Worm (Caenorhabditis elegans) whole organism, L1 larva: Measurements from ENCODE around the gene Y119D3B.12.
A peak's percentile ranks its signal among the peaks of the same experiment; 100 is the strongest.

Source experiments
- C04F5.9 ChIP-seq: sonication (generic microtip); optimal IDR thresholded peaks from 2 replicates; lab custom pipeline; 2016; ENCODE audit warnings: missing genetic modification characterization, missing compliant biosample characterization
- C34B4.2 ChIP-seq: sonication (generic microtip); optimal IDR thresholded peaks from 2 replicates; lab custom pipeline; 2017; ENCODE audit warnings: mild to moderate bottlenecking, missing genetic modification characterization, missing compliant biosample characterization
- aly-2 ChIP-seq: fragments of 150-350 bp; optimal IDR thresholded peaks from 2 replicates; lab custom pipeline; 2014; ENCODE audit warnings: missing biosample characterization, missing genetic modification characterization
- ama-1 ChIP-seq: fragments of 150-350 bp; optimal IDR thresholded peaks from 2 replicates; lab custom pipeline; 2014
- ceh-63 ChIP-seq: fragments of 200-800 bp; sonication (Bioruptor generic); optimal IDR thresholded peaks from 2 replicates; lab custom pipeline; 2018; ENCODE audit warnings: mild to moderate bottlenecking, missing genetic modification characterization, missing compliant biosample characterization
- ceh-8 ChIP-seq: fragments of 200-800 bp; sonication (Bioruptor generic); optimal IDR thresholded peaks from 2 replicates; lab custom pipeline; 2018; ENCODE audit warnings: mild to moderate bottlenecking, missing genetic modification characterization, moderate library complexity, missing compliant biosample characterization
- ceh-82 ChIP-seq, 3 experiments: fragments of 150-350 bp in 1 of 3; sonication (generic microtip) in 2 of 3; optimal IDR thresholded peaks; 2 replicates each; lab custom pipeline; 2014 to 2017; ENCODE audit warnings: missing biosample characterization in 3 of 3, missing genetic modification characterization in 3 of 3
- ceh-88 ChIP-seq: fragments of 200-800 bp; sonication (Bioruptor generic); IDR thresholded peaks from 2 replicates; pipeline ENCODE4 v1.3.6; 2022; ENCODE audit warnings: missing genetic modification characterization, missing compliant biosample characterization
- dpl-1 ChIP-seq, 3 experiments: fragments of 150-350 bp in 2 of 3; sonication (generic microtip) in 1 of 3; optimal IDR thresholded peaks; 2 replicates each; lab custom pipeline; 2014 to 2017; ENCODE audit warnings: missing biosample characterization in 3 of 3, missing genetic modification characterization in 3 of 3, missing genetic modification reagents in 3 of 3
- dsc-1 ChIP-seq: sonication (generic microtip); optimal IDR thresholded peaks from 2 replicates; lab custom pipeline; 2016; ENCODE audit warnings: mild to moderate bottlenecking, missing genetic modification characterization, missing compliant biosample characterization
- efl-1 ChIP-seq, 4 experiments: fragments of 150-350 bp; optimal IDR thresholded peaks in 3 of 4; peaks in 1 of 4; 1 replicate in 1 of 4; 2 replicates in 3 of 4; lab custom pipeline; 2014; ENCODE audit warnings: missing biosample characterization in 2 of 4, missing genetic modification characterization in 2 of 4, missing genetic modification reagents in 2 of 4
- efl-3 ChIP-seq: fragments of 200-800 bp; sonication (Bioruptor generic); optimal IDR thresholded peaks from 2 replicates; lab custom pipeline; 2018; ENCODE audit warnings: mild to moderate bottlenecking, missing genetic modification characterization, missing compliant biosample characterization
- elt-2 ChIP-seq: sonication (generic microtip); optimal IDR thresholded peaks from 2 replicates; lab custom pipeline; 2016; ENCODE audit warnings: missing genetic modification characterization, mild to moderate bottlenecking, inconsistent platforms, missing compliant biosample characterization, missing genetic modification reagents
- elt-3 ChIP-seq, 6 experiments: fragments of 150-350 bp in 1 of 6; sonication (generic microtip); optimal IDR thresholded peaks; 2 replicates each; lab custom pipeline; 2017 to 2018; ENCODE audit warnings: missing biosample characterization in 6 of 6, missing genetic modification characterization in 6 of 6, inconsistent platforms in 1 of 6
- ets-5 ChIP-seq: fragments of 200-800 bp; sonication (Bioruptor generic); IDR thresholded peaks from 2 replicates; pipeline ENCODE4 v1.3.6; 2022; ENCODE audit warnings: missing genetic modification characterization, missing compliant biosample characterization
- fkh-10 ChIP-seq: sonication (generic microtip); optimal IDR thresholded peaks from 2 replicates; lab custom pipeline; 2017; ENCODE audit warnings: missing biosample characterization, missing genetic modification reagents, missing genetic modification characterization
- fkh-4 ChIP-seq: sonication (generic microtip); optimal IDR thresholded peaks from 2 replicates; lab custom pipeline; 2016; ENCODE audit warnings: missing compliant biosample characterization, missing genetic modification characterization, borderline replicate concordance
- grh-1 ChIP-seq: fragments of 200-800 bp; sonication (Bioruptor generic); IDR thresholded peaks from 2 replicates; pipeline ENCODE4 v1.3.6; 2022; ENCODE audit warnings: missing genetic modification reagents, missing genetic modification characterization, missing compliant biosample characterization
- hlh-4 ChIP-seq: sonication (generic microtip); optimal IDR thresholded peaks from 2 replicates; lab custom pipeline; 2016; ENCODE audit warnings: mild to moderate bottlenecking, missing genetic modification characterization, missing compliant biosample characterization
- isw-1 ChIP-seq: fragments of 200-800 bp; sonication (Bioruptor generic); IDR thresholded peaks from 2 replicates; pipeline ENCODE4 v1.3.6; 2022; ENCODE audit warnings: missing genetic modification characterization, missing compliant biosample characterization
- jun-1 ChIP-seq: fragments of 150-350 bp; optimal IDR thresholded peaks from 2 replicates; lab custom pipeline; 2014; ENCODE audit warnings: missing biosample characterization, missing genetic modification reagents, missing genetic modification characterization
- lin-13 ChIP-seq: fragments of 150-350 bp; optimal IDR thresholded peaks from 2 replicates; lab custom pipeline; 2014; ENCODE audit warnings: missing biosample characterization, missing genetic modification reagents, missing genetic modification characterization
- lsy-2 ChIP-seq, 2 experiments: fragments of 150-350 bp; optimal IDR thresholded peaks; 2 replicates each; lab custom pipeline; 2014; ENCODE audit warnings: missing biosample characterization in 2 of 2, missing genetic modification characterization in 2 of 2
- mab-9 ChIP-seq: fragments of 200-800 bp; sonication (Bioruptor generic); IDR thresholded peaks from 2 replicates; pipeline ENCODE4 v1.3.6; 2022; ENCODE audit warnings: missing genetic modification reagents, missing genetic modification characterization, missing compliant biosample characterization
- mdl-1 ChIP-seq, 2 experiments: fragments of 150-350 bp; optimal IDR thresholded peaks; 2 replicates each; lab custom pipeline; 2014 to 2017; ENCODE audit warnings: missing biosample characterization in 2 of 2, missing genetic modification characterization in 2 of 2, inconsistent platforms in 1 of 2
- mef-2 ChIP-seq: fragments of 150-350 bp; optimal IDR thresholded peaks from 2 replicates; lab custom pipeline; 2014; ENCODE audit warnings: missing biosample characterization, missing genetic modification characterization
- mep-1 ChIP-seq: fragments of 150-350 bp; optimal IDR thresholded peaks from 2 replicates; lab custom pipeline; 2014; ENCODE audit warnings: missing biosample characterization, missing genetic modification characterization
- nhr-11 ChIP-seq: fragments of 150-350 bp; optimal IDR thresholded peaks from 2 replicates; lab custom pipeline; 2014; ENCODE audit warnings: missing biosample characterization, missing genetic modification characterization
- nhr-237 ChIP-seq: fragments of 150-350 bp; optimal IDR thresholded peaks from 2 replicates; lab custom pipeline; 2014; ENCODE audit warnings: missing biosample characterization, missing genetic modification characterization
- nhr-28 ChIP-seq: fragments of 150-350 bp; optimal IDR thresholded peaks from 2 replicates; lab custom pipeline; 2014; ENCODE audit warnings: missing biosample characterization, missing genetic modification characterization
- nhr-71 ChIP-seq: sonication (generic microtip); optimal IDR thresholded peaks from 2 replicates; lab custom pipeline; 2016; ENCODE audit warnings: mild to moderate bottlenecking, missing genetic modification characterization, moderate library complexity, missing compliant biosample characterization
- nhr-76 ChIP-seq: sonication (generic microtip); optimal IDR thresholded peaks from 2 replicates; lab custom pipeline; 2017; ENCODE audit warnings: missing biosample characterization, missing genetic modification characterization
- nhr-85 ChIP-seq: sonication (generic microtip); peaks from one replicate; lab custom pipeline; 2016; ENCODE audit warnings: missing genetic modification characterization, inconsistent platforms, missing compliant biosample characterization
- skn-1 ChIP-seq: fragments of 150-350 bp; optimal IDR thresholded peaks from 2 replicates; lab custom pipeline; 2014; ENCODE audit warnings: missing biosample characterization, missing genetic modification characterization
- snpc-4 ChIP-seq: fragments of 150-350 bp; optimal IDR thresholded peaks from 2 replicates; lab custom pipeline; 2014; ENCODE audit warnings: missing biosample characterization, missing genetic modification characterization
- snu-23 ChIP-seq: sonication (generic microtip); optimal IDR thresholded peaks from 2 replicates; lab custom pipeline; 2016; ENCODE audit warnings: missing genetic modification characterization, missing compliant biosample characterization
- sptf-1 ChIP-seq: fragments of 150-350 bp; optimal IDR thresholded peaks from 2 replicates; lab custom pipeline; 2014; ENCODE audit warnings: missing biosample characterization, missing genetic modification characterization
- sup-37 ChIP-seq: fragments of 200-800 bp; sonication (Bioruptor generic); optimal IDR thresholded peaks from 2 replicates; lab custom pipeline; 2018; ENCODE audit warnings: mild to moderate bottlenecking, missing genetic modification characterization, missing compliant biosample characterization
- tbx-2 ChIP-seq: sonication (generic microtip); optimal IDR thresholded peaks from 2 replicates; lab custom pipeline; 2016; ENCODE audit warnings: missing genetic modification characterization, missing compliant biosample characterization
- unc-62 ChIP-seq: fragments of 150-350 bp; optimal IDR thresholded peaks from 2 replicates; lab custom pipeline; 2014; ENCODE audit warnings: missing biosample characterization, missing genetic modification reagents, missing genetic modification characterization
- unc-86 ChIP-seq: sonication (generic microtip); optimal IDR thresholded peaks from 2 replicates; lab custom pipeline; 2016; ENCODE audit warnings: missing genetic modification characterization, missing compliant biosample characterization
- vab-15 ChIP-seq: sonication (generic microtip); optimal IDR thresholded peaks from 2 replicates; lab custom pipeline; 2017; ENCODE audit warnings: missing genotype, mild to moderate bottlenecking, missing genetic modification characterization, missing compliant biosample characterization
- xbp-1 ChIP-seq: sonication (generic microtip); optimal IDR thresholded peaks from 2 replicates; lab custom pipeline; 2016; ENCODE audit warnings: missing genetic modification characterization, missing compliant biosample characterization
- zag-1 ChIP-seq: fragments of 150-350 bp; optimal IDR thresholded peaks from 2 replicates; lab custom pipeline; 2014; ENCODE audit warnings: missing biosample characterization, missing genetic modification characterization
- zip-4 ChIP-seq: fragments of 200-800 bp; sonication (Bioruptor generic); optimal IDR thresholded peaks from 2 replicates; lab custom pipeline; 2018; ENCODE audit warnings: mild to moderate bottlenecking, missing genetic modification characterization, moderate library complexity, missing compliant biosample characterization
- ztf-11 ChIP-seq, 2 experiments: sonication (generic microtip); optimal IDR thresholded peaks; 2 replicates each; lab custom pipeline; 2016 to 2017; ENCODE audit warnings: missing genetic modification characterization in 2 of 2, missing biosample characterization in 1 of 2, missing compliant biosample characterization in 1 of 2
- ztf-4 ChIP-seq: fragments of 150-350 bp; optimal IDR thresholded peaks from 2 replicates; lab custom pipeline; 2014; ENCODE audit warnings: missing biosample characterization, missing genetic modification characterization

Gene Y119D3B.12

ce11 chrIII:1230672-1231071 lies 28.3 kb downstream of the Y119D3B.12 start:
- TF ChIP-seq ama-1 (no peak), efl-1 (optimal IDR thresholded peaks at IDR 0.05; lab: Kevin White, UChicago) (no peak), efl-1 (GFP tag; optimal IDR thresholded peaks at IDR 0.05 in 1 of 2; lab: Kevin White, UChicago) (peak in 1 of 2 experiments; percentile 86), C04F5.9 (tag; lab: Kevin White, UChicago) (no peak)
- TF ChIP-seq, all 84 proteins: peak for 1

DNA sequence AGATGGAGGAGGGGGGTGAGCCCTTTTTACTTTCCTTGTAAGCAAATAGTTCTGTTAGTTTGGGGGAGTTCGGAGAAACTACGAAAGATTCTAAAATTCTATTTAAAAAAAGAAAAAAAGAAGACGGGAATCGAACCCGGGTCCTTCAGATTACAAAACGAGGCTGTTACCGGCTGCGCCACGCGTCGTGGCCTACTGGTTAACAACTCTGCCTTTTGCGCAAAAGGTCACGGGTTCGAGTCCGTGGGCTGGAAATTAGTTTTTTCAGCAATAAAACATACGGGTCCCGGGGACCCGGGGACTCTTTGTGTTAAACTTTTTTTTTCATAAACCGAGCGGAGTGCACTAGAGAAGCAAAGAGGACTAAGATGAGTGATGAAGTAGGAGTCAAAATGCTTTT lies 28.8 kb downstream of the Y119D3B.12 start:
- no peak for TF ChIP-seq ceh-8
- no peak for TF ChIP-seq zag-1 (tag; lab: Kevin White, UChicago)
- no peak for TF ChIP-seq unc-86
- no peak for TF ChIP-seq C34B4.2 (tag; lab: Kevin White, UChicago)
- no peak for TF ChIP-seq fkh-4 (tag; lab: Kevin White, UChicago)
- TF ChIP-seq aly-2 (tag; lab: Kevin White, UChicago), result no peak
- TF ChIP-seq nhr-237 (tag; lab: Kevin White, UChicago), result no peak
- no peak for TF ChIP-seq snpc-4
- no peak for TF ChIP-seq ztf-4 (tag; lab: Kevin White, UChicago)
- TF ChIP-seq, all 84 proteins: peak for 0

ce11 chrIII:1238704-1239103 lies 36.4 kb downstream of the Y119D3B.12 start, which contains the start of gene fbxa-61:
Gene fbxa-61 (plus strand): TSS chrIII:1239048.
- TF ChIP-seq isw-1, result no peak
- TF ChIP-seq nhr-85 (tag; lab: Kevin White, UChicago), result peak; percentile 67
- TF ChIP-seq C04F5.9 (tag; lab: Kevin White, UChicago), result no peak

DNA sequence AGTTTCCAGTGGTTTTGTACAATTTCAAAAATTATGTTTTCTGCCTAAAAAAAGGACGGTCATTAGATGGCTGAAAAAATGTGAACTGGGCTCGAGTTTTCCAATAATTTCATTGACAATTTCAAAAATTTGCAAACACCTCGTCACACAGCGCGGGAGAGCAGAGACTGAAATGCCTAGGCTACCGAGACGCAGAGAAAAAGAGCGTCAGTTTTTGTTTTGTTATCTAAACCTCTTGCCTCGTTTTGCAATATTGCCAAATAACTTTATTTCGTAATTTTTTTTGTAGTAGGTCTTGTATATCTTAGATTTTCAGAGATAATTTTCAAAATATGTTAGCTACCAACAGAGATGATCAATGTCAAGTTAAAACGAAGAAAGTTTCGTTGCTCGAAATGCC lies 40.9 kb downstream of the Y119D3B.12 start, which contains the start of gene fbxa-63:
Gene fbxa-63 (plus strand): TSS at position 310 of the 400 bp plus-strand sequence.
- TF ChIP-seq dpl-1 (GFP tag; optimal IDR thresholded peaks at IDR 0.05; lab: Kevin White, UChicago), result peak in 2 of 3 experiments; percentile 7 to 21
- peak; percentile 20 for TF ChIP-seq lin-13 (GFP tag; lab: Kevin White, UChicago)
- TF ChIP-seq ceh-82 (tag; optimal IDR thresholded peaks at IDR 0.05; lab: Kevin White, UChicago), result peak in 1 of 3 experiments; percentile 35
- peak; percentile 49 to 64 for TF ChIP-seq efl-1 (optimal IDR thresholded peaks at IDR 0.05; lab: Kevin White, UChicago)
- peak; percentile 26 to 92 for TF ChIP-seq efl-1 (GFP tag; optimal IDR thresholded peaks at IDR 0.05 in 1 of 2; lab: Kevin White, UChicago)
- no peak for TF ChIP-seq sup-37 (GFP tag; lab: Kevin White, UChicago)
- TF ChIP-seq isw-1, result no peak
- TF ChIP-seq ceh-8, result no peak
- no peak for TF ChIP-seq elt-2
- TF ChIP-seq C34B4.2 (tag; lab: Kevin White, UChicago), result no peak
- peak; percentile 30 to 64 for TF ChIP-seq lsy-2 (tag; optimal IDR thresholded peaks at IDR 0.05; lab: Kevin White, UChicago)
- TF ChIP-seq hlh-4 (tag; lab: Kevin White, UChicago), result no peak
- no peak for TF ChIP-seq nhr-76 (tag; lab: Kevin White, UChicago)
- no peak for TF ChIP-seq dsc-1 (tag; lab: Kevin White, UChicago)
- peak; percentile 81 for TF ChIP-seq skn-1 (tag; lab: Kevin White, UChicago)
- peak; percentile 2 for TF ChIP-seq zip-4 (GFP tag; lab: Kevin White, UChicago)
- no peak for TF ChIP-seq sptf-1 (tag; lab: Kevin White, UChicago)
- no peak for TF ChIP-seq unc-86
- no peak for TF ChIP-seq mab-9 (GFP tag; lab: Robert Waterston, UW)
- no peak for TF ChIP-seq ceh-63
- no peak for TF ChIP-seq mef-2 (tag; lab: Kevin White, UChicago)
- TF ChIP-seq ets-5 (GFP tag; lab: Robert Waterston, UW), result no peak
- TF ChIP-seq tbx-2 (tag; lab: Kevin White, UChicago), result no peak
- TF ChIP-seq grh-1 (GFP tag; lab: Robert Waterston, UW), result no peak
- no peak for TF ChIP-seq unc-62 (GFP tag; lab: Kevin White, UChicago)
- TF ChIP-seq efl-3 (GFP tag; lab: Kevin White, UChicago), result no peak
- no peak for TF ChIP-seq vab-15
- peak; percentile 15 for TF ChIP-seq nhr-11 (tag; lab: Kevin White, UChicago)
- TF ChIP-seq fkh-10 (GFP tag; lab: Kevin White, UChicago), result no peak
- TF ChIP-seq xbp-1 (tag; lab: Kevin White, UChicago), result no peak
- TF ChIP-seq snu-23 (GFP tag; lab: Kevin White, UChicago), result peak; percentile 27
- peak; percentile 42 for TF ChIP-seq nhr-71 (tag; lab: Kevin White, UChicago)
- peak in 1 of 2 experiments; percentile 26 for TF ChIP-seq mdl-1 (tag; optimal IDR thresholded peaks at IDR 0.05; lab: Kevin White, UChicago)
- TF ChIP-seq nhr-28 (tag; lab: Kevin White, UChicago), result no peak
- no peak for TF ChIP-seq ztf-11 (tag; optimal IDR thresholded peaks at IDR 0.05; lab: Kevin White, UChicago)
- TF ChIP-seq ceh-88, result no peak
- no peak for TF ChIP-seq mep-1
- peak in 1 of 6 experiments; percentile 19 for TF ChIP-seq elt-3 (tag; optimal IDR thresholded peaks at IDR 0.05; lab: Kevin White, UChicago)
- peak; percentile 28 for TF ChIP-seq jun-1 (tag; lab: Kevin White, UChicago)
